Fruit fly (Drosophila melanogaster): ENCODE measurements around the gene CG7016.
A peak's percentile ranks its signal among the peaks of the same experiment; 100 is the strongest.

The CG7016 gene

DNA sequence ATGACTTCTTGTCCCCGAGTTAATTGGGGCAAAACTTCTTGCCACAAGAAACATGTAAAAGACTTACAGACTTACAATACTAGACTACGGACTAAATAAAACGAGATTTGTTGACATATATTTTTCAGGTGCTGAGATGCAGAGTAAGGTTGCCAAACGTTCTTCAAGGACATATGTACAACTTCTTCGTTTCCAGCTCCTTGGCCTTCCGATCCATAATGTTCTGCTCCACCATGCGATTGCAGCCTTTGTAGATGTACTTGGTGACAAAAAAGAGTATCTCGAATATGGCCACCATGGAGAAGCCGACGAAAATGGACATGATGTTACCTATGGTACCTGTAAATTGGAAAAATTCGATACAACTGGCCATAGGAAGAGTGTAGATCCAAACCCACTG, 5.3 kb upstream of the CG7016 start, which contains the start of gene CAH4:
Gene CAH4 (minus strand): TSS at position 101 of the 400 bp plus-strand sequence.
- TF ChIP-seq ss (GFP tag; optimal IDR thresholded peaks at IDR 0.05) = no peak
- TF ChIP-seq Lpt (GFP tag; optimal IDR thresholded peaks at IDR 0.05) = no peak
- no peak for TF ChIP-seq CG10631 (GFP tag; optimal IDR thresholded peaks at IDR 0.05)
- TF ChIP-seq CG16779 (tag; optimal IDR thresholded peaks at IDR 0.05) = no peak
- no peak for TF ChIP-seq CG9139 (GFP tag; optimal IDR thresholded peaks at IDR 0.05)
- no peak for TF ChIP-seq eg (GFP tag; IDR thresholded peaks at IDR 0.05)
- TF ChIP-seq CG1621 (tag; optimal IDR thresholded peaks at IDR 0.05) = no peak
- no peak for TF ChIP-seq CG11902 (GFP tag; optimal IDR thresholded peaks at IDR 0.05)
- TF ChIP-seq spab (GFP tag; optimal IDR thresholded peaks at IDR 0.05) = no peak
- no peak for TF ChIP-seq fd59A (GFP tag; optimal IDR thresholded peaks at IDR 0.05)
- TF ChIP-seq CG8632 (GFP tag; optimal IDR thresholded peaks at IDR 0.05) = no peak
- TF ChIP-seq CG4318 (GFP tag; optimal IDR thresholded peaks at IDR 0.05) = no peak
- TF ChIP-seq CG11294 (GFP tag; IDR thresholded peaks at IDR 0.05) = no peak
- no peak for TF ChIP-seq salr (GFP tag; optimal IDR thresholded peaks at IDR 0.05)
- no peak for TF ChIP-seq pdm3 (GFP tag; optimal IDR thresholded peaks at IDR 0.05)
- TF ChIP-seq Hr38 (GFP tag; optimal IDR thresholded peaks at IDR 0.05) = no peak
- no peak for TF ChIP-seq Blimp-1 (GFP tag; optimal IDR thresholded peaks at IDR 0.05)
- TF ChIP-seq CG6792 (GFP tag; optimal IDR thresholded peaks at IDR 0.05) = no peak
- no peak for TF ChIP-seq achi (GFP tag; optimal IDR thresholded peaks at IDR 0.05)
- TF ChIP-seq lz (GFP tag; optimal IDR thresholded peaks at IDR 0.05) = no peak

DNA sequence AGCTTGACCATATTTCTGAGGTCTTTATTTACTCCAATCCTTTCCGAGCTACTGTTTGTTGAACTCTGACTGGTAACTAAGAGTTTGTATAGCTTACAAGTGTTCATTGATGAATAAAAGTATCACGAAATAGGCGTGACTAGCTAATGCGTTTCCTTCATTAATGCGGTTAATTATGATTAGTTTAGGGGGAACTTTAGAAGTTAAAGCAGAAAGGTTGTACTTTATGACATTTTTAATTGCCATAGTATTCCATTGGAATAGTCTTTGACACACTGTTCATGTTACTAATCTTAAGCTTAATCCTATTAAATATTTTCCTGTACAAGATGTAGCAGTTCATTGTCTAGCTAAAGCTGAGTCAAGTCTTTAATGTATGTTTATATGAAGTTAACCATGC, 3.0 kb upstream of the CG7016 start, which contains the start of gene ppk22:
Gene ppk22 (minus strand): TSS at position 101 of the 400 bp plus-strand sequence.
- TF ChIP-seq CG34406 (GFP tag; optimal IDR thresholded peaks at IDR 0.05) (no peak), CG4318 (GFP tag; optimal IDR thresholded peaks at IDR 0.05) (no peak), spab (GFP tag; optimal IDR thresholded peaks at IDR 0.05) (no peak), CG6163 (GFP tag; IDR thresholded peaks at IDR 0.05) (no peak), CG11762 (GFP tag; optimal IDR thresholded peaks at IDR 0.05; ENCODE audit: insufficient read depth) (no peak), CG16779 (tag; optimal IDR thresholded peaks at IDR 0.05) (no peak), topi (GFP tag; optimal IDR thresholded peaks at IDR 0.05) (no peak), OdsH (GFP tag; optimal IDR thresholded peaks at IDR 0.05) (no peak), CG6808 (GFP tag; optimal IDR thresholded peaks at IDR 0.05) (no peak), eg (GFP tag; IDR thresholded peaks at IDR 0.05) (no peak), Eip78C (GFP tag) (no peak), CG6792 (GFP tag; optimal IDR thresholded peaks at IDR 0.05) (no peak)

DNA sequence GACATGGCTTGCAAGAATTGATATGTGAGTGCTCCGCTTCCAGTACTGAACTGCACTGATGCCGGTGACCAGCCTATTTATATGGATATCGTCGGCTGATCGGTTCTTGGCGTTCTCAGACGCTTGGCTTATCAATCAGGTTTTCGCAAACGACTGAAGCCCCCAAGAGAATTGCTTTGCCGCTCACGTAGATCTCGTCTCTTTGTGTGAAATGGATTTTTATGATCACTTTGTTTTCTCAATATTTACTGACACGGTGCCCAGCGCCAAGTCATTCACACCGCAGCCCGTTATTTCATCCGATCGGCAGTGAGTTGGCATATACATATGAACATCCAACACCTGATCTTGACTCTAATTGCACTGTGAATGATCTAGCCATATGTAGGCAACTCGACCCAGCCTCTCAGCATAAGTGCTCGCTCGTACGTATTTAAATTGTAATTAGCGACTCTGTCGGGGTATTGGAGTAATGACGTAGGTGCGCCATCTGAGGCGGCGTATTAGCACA, 2.4 kb upstream of the CG7016 start, which contains the start of gene CG13639:
Gene CG13639 (minus strand): TSS at position 51 of the 511 bp plus-strand sequence.
- no peak for TF ChIP-seq CG8119 (GFP tag; IDR thresholded peaks at IDR 0.05)
- no peak for TF ChIP-seq lz (GFP tag; optimal IDR thresholded peaks at IDR 0.05)
- no peak for TF ChIP-seq CG3032 (tag; optimal IDR thresholded peaks at IDR 0.05)
- no peak for TF ChIP-seq dsx (GFP tag; optimal IDR thresholded peaks at IDR 0.05; ENCODE audit: poor library complexity, severe bottlenecking)
- peak; percentile 27 for TF ChIP-seq CG9139 (GFP tag; optimal IDR thresholded peaks at IDR 0.05)
- 0 out of 3 replicates have a peak, but pooled peaks have one; percentile 24 for TF ChIP-seq CG6163 (GFP tag; IDR thresholded peaks at IDR 0.05)
- no peak for TF ChIP-seq Ets21C (GFP tag; optimal IDR thresholded peaks at IDR 0.05)
- no peak for TF ChIP-seq eg (GFP tag; IDR thresholded peaks at IDR 0.05)
- peak in 1 of 2 experiments; percentile 51 for TF ChIP-seq ss (GFP tag; optimal IDR thresholded peaks at IDR 0.05)
- no peak for TF ChIP-seq fd59A (GFP tag; optimal IDR thresholded peaks at IDR 0.05)
- no peak for TF ChIP-seq salr (GFP tag; optimal IDR thresholded peaks at IDR 0.05)
- no peak for TF ChIP-seq OdsH (GFP tag; optimal IDR thresholded peaks at IDR 0.05)
- TF ChIP-seq Lpt (GFP tag; optimal IDR thresholded peaks at IDR 0.05) = no peak
- TF ChIP-seq CG1621 (tag; optimal IDR thresholded peaks at IDR 0.05) = no peak
- TF ChIP-seq Sox102F (GFP tag; optimal IDR thresholded peaks at IDR 0.05) = no peak
- no peak for TF ChIP-seq fkh (GFP tag; optimal IDR thresholded peaks at IDR 0.05)
- TF ChIP-seq Eip78C (GFP tag) = peak; percentile 69
- no peak for TF ChIP-seq CG16779 (tag; optimal IDR thresholded peaks at IDR 0.05)
- TF ChIP-seq Sox14 (GFP tag; optimal IDR thresholded peaks at IDR 0.05) = no peak
- no peak for TF ChIP-seq CG4318 (GFP tag; optimal IDR thresholded peaks at IDR 0.05)
- TF ChIP-seq Ets96B (tag; optimal IDR thresholded peaks at IDR 0.05) = no peak
- TF ChIP-seq CG8319 (GFP tag; optimal IDR thresholded peaks at IDR 0.05) = no peak
- TF ChIP-seq Hr39 (GFP tag; optimal IDR thresholded peaks at IDR 0.05) = no peak
- TF ChIP-seq CG6854 (GFP tag; optimal IDR thresholded peaks at IDR 0.05) = no peak
- no peak for TF ChIP-seq CG8632 (GFP tag; optimal IDR thresholded peaks at IDR 0.05)
- no peak for TF ChIP-seq fd85E (GFP tag; optimal IDR thresholded peaks at IDR 0.05)
- TF ChIP-seq CG10631 (GFP tag; optimal IDR thresholded peaks at IDR 0.05) = no peak
- TF ChIP-seq CG3919 (GFP tag; optimal IDR thresholded peaks at IDR 0.05) = no peak
- TF ChIP-seq achi (GFP tag; optimal IDR thresholded peaks at IDR 0.05) = no peak
- no peak for TF ChIP-seq CG15336 (GFP tag; IDR thresholded peaks at IDR 0.05)
- TF ChIP-seq svp (GFP tag) = no peak
